Fruit fly (Drosophila melanogaster): ENCODE results near the gene CG7800.
A peak's percentile ranks its signal among the peaks of the same experiment; 100 is the strongest.

CG7800 gene

DNA sequence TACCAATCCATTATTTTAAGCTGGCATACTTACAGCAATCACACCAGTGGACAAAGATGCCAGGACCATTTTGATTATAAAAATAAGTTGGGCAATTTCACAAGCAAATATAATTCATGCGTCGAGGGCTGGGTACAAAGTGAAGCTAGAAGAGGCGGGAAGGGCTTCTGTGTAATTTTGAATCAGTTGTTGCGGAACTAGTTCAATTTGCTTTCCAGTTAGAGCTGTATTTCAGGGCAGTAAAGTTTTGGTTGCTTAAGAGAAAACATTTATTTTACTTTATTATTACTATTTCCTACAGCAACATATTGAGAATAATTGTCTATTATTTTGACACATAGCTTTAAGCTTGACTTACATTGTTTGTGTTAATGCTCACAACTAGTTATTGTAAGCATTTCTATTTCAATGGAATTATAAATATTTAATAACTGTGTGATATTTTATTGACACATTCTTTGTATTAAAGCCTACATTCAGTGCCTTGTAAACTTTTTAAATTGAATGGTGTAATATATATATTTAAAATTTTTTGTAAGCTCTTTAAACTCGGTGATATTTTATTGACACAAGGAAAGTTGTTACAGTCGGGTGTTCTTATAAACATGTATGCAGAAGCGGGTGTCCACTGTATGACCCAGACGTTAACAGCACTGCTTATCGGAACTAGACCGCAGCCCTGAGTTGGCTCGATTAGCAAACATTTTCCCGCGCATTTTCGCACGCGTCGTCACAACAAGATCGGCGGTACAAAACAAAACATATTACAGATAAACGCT is 46.7 kb downstream of the CG7800 start, which contains the start of the genes RPA1 and Mcm2 (continued):
- TF ChIP-seq Mes4 (GFP tag; optimal IDR thresholded peaks at IDR 0.05), result no peak
- TF ChIP-seq Six4 (GFP tag; optimal IDR thresholded peaks at IDR 0.05), result peak; percentile 66
- TF ChIP-seq CG7271 (tag; optimal IDR thresholded peaks at IDR 0.05), result no peak
- peak; percentile 88 for TF ChIP-seq CG31441 (GFP tag; IDR thresholded peaks at IDR 0.05)
- peak; percentile 63 for TF ChIP-seq fd96Cb (tag; optimal IDR thresholded peaks at IDR 0.05)
- no peak for TF ChIP-seq gcm2 (GFP tag; optimal IDR thresholded peaks at IDR 0.05)
- peak; percentile 88 for TF ChIP-seq Xbp1 (GFP tag; optimal IDR thresholded peaks at IDR 0.05)
- peak; percentile 32 for TF ChIP-seq CG1603 (tag; optimal IDR thresholded peaks at IDR 0.05)
- TF ChIP-seq CG11695 (GFP tag; IDR thresholded peaks at IDR 0.05), result peak; percentile 60; the same call in 1 of the 3 replicates
- TF ChIP-seq Hr78 (GFP tag; optimal IDR thresholded peaks at IDR 0.05), result no peak
- TF ChIP-seq CG8089 (GFP tag; optimal IDR thresholded peaks at IDR 0.05), result no peak
- TF ChIP-seq Optix (GFP tag; IDR thresholded peaks at IDR 0.05), result no peak; the same call in 2 of the 3 replicates
- TF ChIP-seq maf-S (GFP tag; optimal IDR thresholded peaks at IDR 0.05), result peak; percentile 23
- TF ChIP-seq hth (optimal IDR thresholded peaks at IDR 0.05), result no peak
- peak; percentile 74 for TF ChIP-seq mam (GFP tag; optimal IDR thresholded peaks at IDR 0.05)
- no peak for TF ChIP-seq CrebB (tag; optimal IDR thresholded peaks at IDR 0.05)
- peak; percentile 93 for TF ChIP-seq CG7928 (GFP tag; optimal IDR thresholded peaks at IDR 0.05)
- TF ChIP-seq pros (GFP tag; optimal IDR thresholded peaks at IDR 0.05), result no peak
- peak; percentile 80 for TF ChIP-seq CG18619 (GFP tag; optimal IDR thresholded peaks at IDR 0.05)
- TF ChIP-seq CG11696 (GFP tag; IDR thresholded peaks at IDR 0.05), result 0 out of 2 replicates have a peak, but pooled peaks have one; percentile 8
- peak; percentile 49 for TF ChIP-seq CG4730 (GFP tag; IDR thresholded peaks at IDR 0.05)
- TF ChIP-seq exex (tag; optimal IDR thresholded peaks at IDR 0.05), result no peak
- peak; percentile 89 for TF ChIP-seq CG13775 (GFP tag; optimal IDR thresholded peaks at IDR 0.05)
- TF ChIP-seq fd102C (GFP tag; optimal IDR thresholded peaks at IDR 0.05), result no peak
- peak; percentile 47 for TF ChIP-seq cato (GFP tag; optimal IDR thresholded peaks at IDR 0.05; ENCODE audit: borderline replicate concordance)
- TF ChIP-seq esg (GFP tag; conservative IDR thresholded peaks at IDR 0.05), result peak; percentile 82
- TF ChIP-seq CG9876 (GFP tag; optimal IDR thresholded peaks at IDR 0.05), result peak; percentile 17
- no peak for TF ChIP-seq Tbp (GFP tag; optimal IDR thresholded peaks at IDR 0.05)
- peak; percentile 38 for TF ChIP-seq psq (GFP tag; optimal IDR thresholded peaks at IDR 0.05)
- no peak for TF ChIP-seq nerfin-2 (GFP tag; IDR thresholded peaks at IDR 0.05; ENCODE audit: partially characterized antibody)
- peak; percentile 37 for TF ChIP-seq CG6683 (GFP tag; optimal IDR thresholded peaks at IDR 0.05)
- TF ChIP-seq dan (GFP tag; IDR thresholded peaks at IDR 0.05), result no peak
- TF ChIP-seq nau (GFP tag; optimal IDR thresholded peaks at IDR 0.05), result no peak
- TF ChIP-seq repo (GFP tag; optimal IDR thresholded peaks at IDR 0.05), result no peak
- TF ChIP-seq ken (GFP tag; IDR thresholded peaks at IDR 0.05), result peak; percentile 78
- peak; percentile 85 for TF ChIP-seq CG13424 (tag; optimal IDR thresholded peaks at IDR 0.05)
- TF ChIP-seq Mad (GFP tag; optimal IDR thresholded peaks at IDR 0.05), result peak; percentile 32
- TF ChIP-seq CG31388 (GFP tag; optimal IDR thresholded peaks at IDR 0.05), result peak; percentile 29
- peak; percentile 70 for TF ChIP-seq CG32772 (GFP tag; IDR thresholded peaks at IDR 0.05)
- no peak for TF ChIP-seq tll (GFP tag; optimal IDR thresholded peaks at IDR 0.05)
- peak; percentile 74 for TF ChIP-seq CG11247 (GFP tag; IDR thresholded peaks at IDR 0.05)
- no peak for TF ChIP-seq Atf-2 (GFP tag; optimal IDR thresholded peaks at IDR 0.05)
- no peak for TF ChIP-seq CG3065 (GFP tag; optimal IDR thresholded peaks at IDR 0.05)
- TF ChIP-seq ci (GFP tag; IDR thresholded peaks at IDR 0.05), result peak; percentile 69
- no peak for TF ChIP-seq pb (GFP tag; optimal IDR thresholded peaks at IDR 0.05)
- peak; percentile 82 for TF ChIP-seq sug (tag; optimal IDR thresholded peaks at IDR 0.05)
- no peak for TF ChIP-seq CG32767 (GFP tag; IDR thresholded peaks at IDR 0.05)
- peak; percentile 70 for TF ChIP-seq CG30020 (tag; optimal IDR thresholded peaks at IDR 0.05)
- TF ChIP-seq pum (GFP tag; optimal IDR thresholded peaks at IDR 0.05), result peak; percentile 44
- no peak for TF ChIP-seq CG1647 (GFP tag; optimal IDR thresholded peaks at IDR 0.05)

Data from whole organism, embryonic.